Fruit fly (Drosophila melanogaster): Measurements from ENCODE around the gene CG10602.
A peak's percentile ranks its signal among the peaks of the same experiment; 100 is the strongest.

The CG10602 gene

DNA sequence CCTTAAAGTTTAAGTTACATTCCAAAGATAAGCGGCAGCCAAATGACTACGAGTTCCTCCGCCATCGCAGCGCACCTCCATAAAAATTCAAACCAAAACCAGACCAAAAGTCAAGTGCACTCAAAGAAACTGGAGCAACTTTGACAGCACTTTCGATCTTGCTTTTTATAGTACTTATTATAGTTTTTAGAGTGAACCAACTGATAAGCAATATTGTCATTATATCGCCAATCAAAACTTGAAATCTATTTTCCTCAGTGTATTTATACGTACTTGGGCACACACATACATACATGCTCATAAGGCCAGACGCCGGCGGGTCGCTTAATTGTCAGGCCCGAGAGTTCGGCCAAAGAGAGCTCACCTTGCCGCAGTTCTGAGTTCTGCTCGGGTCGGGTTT, 31.0 kb upstream of the CG10602 start (continued):
- peak; percentile 63 for TF ChIP-seq spab (GFP tag; optimal IDR thresholded peaks at IDR 0.05)
- TF ChIP-seq Sox15 (GFP tag; optimal IDR thresholded peaks at IDR 0.05): peak; percentile 61
- TF ChIP-seq Eip93F (GFP tag; optimal IDR thresholded peaks at IDR 0.05): no peak
- TF ChIP-seq CG1621 (tag; optimal IDR thresholded peaks at IDR 0.05): peak; percentile 68
- peak; percentile 52 to 74 for TF ChIP-seq ss (GFP tag; optimal IDR thresholded peaks at IDR 0.05)
- peak; percentile 72 for TF ChIP-seq CG8632 (GFP tag; optimal IDR thresholded peaks at IDR 0.05)
- peak; percentile 69 for TF ChIP-seq Ets21C (GFP tag; optimal IDR thresholded peaks at IDR 0.05)
- TF ChIP-seq svp (GFP tag): peak; percentile 90
- TF ChIP-seq Hr38 (GFP tag; optimal IDR thresholded peaks at IDR 0.05): no peak
- peak; percentile 32 for TF ChIP-seq Blimp-1 (GFP tag; optimal IDR thresholded peaks at IDR 0.05)
- peak; percentile 50 for TF ChIP-seq CG7368 (GFP tag; optimal IDR thresholded peaks at IDR 0.05)
- TF ChIP-seq Ets96B (tag; optimal IDR thresholded peaks at IDR 0.05): peak; percentile 79
- 0 out of 3 replicates have a peak, but pooled peaks have one; percentile 17 for TF ChIP-seq CG8119 (GFP tag; IDR thresholded peaks at IDR 0.05)
- no peak for TF ChIP-seq dac (GFP tag; optimal IDR thresholded peaks at IDR 0.05)
- TF ChIP-seq CG6163 (GFP tag; IDR thresholded peaks at IDR 0.05): peak; percentile 83
- TF ChIP-seq CG34406 (GFP tag; optimal IDR thresholded peaks at IDR 0.05): peak; percentile 77
- peak; percentile 62 for TF ChIP-seq vri (GFP tag; optimal IDR thresholded peaks at IDR 0.05)
- peak; percentile 81 for TF ChIP-seq CG3919 (GFP tag; optimal IDR thresholded peaks at IDR 0.05)
- peak; percentile 4 for TF ChIP-seq fkh (GFP tag; optimal IDR thresholded peaks at IDR 0.05)
- TF ChIP-seq Lpt (GFP tag; optimal IDR thresholded peaks at IDR 0.05): no peak
- TF ChIP-seq Eip78C (GFP tag): peak; percentile 92
- peak; percentile 72 for TF ChIP-seq CG10669 (GFP tag; optimal IDR thresholded peaks at IDR 0.05)
- no peak for TF ChIP-seq CG4318 (GFP tag; optimal IDR thresholded peaks at IDR 0.05)
- TF ChIP-seq Met (GFP tag; optimal IDR thresholded peaks at IDR 0.05): peak; percentile 81
- peak; percentile 72 for TF ChIP-seq CG10631 (GFP tag; optimal IDR thresholded peaks at IDR 0.05)
- peak; percentile 73 for TF ChIP-seq CG6808 (GFP tag; optimal IDR thresholded peaks at IDR 0.05)
- TF ChIP-seq CG8319 (GFP tag; optimal IDR thresholded peaks at IDR 0.05): peak; percentile 51
- no peak for TF ChIP-seq CG6276 (GFP tag; optimal IDR thresholded peaks at IDR 0.05)
- TF ChIP-seq CG11294 (GFP tag; IDR thresholded peaks at IDR 0.05): no peak

DNA sequence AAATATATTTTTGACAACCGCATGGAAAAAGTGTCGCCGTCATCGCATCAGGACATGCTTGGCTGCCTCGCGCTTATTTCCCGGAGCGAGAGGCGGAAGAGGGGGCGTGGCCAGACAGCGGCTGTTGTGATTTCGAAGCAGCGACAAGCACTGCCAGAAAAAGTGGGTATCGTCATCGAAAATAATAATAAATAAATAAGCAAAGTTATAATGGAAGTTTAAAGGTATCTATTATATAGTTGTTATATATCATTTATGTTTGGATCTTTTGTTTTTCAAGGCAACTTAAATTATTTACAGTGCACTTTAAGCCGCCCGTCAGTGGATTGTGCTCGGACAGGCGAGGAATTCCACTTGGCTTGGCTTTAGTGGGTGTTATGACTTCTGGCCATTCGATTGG, 30.3 kb upstream of the CG10602 start:
- TF ChIP-seq cyc (GFP tag; optimal IDR thresholded peaks at IDR 0.05) (peak; percentile 12), CG6792 (GFP tag; optimal IDR thresholded peaks at IDR 0.05) (peak; percentile 26), spab (GFP tag; optimal IDR thresholded peaks at IDR 0.05) (no peak), Sox102F (GFP tag; optimal IDR thresholded peaks at IDR 0.05) (peak; percentile 27), Ets96B (tag; optimal IDR thresholded peaks at IDR 0.05) (peak; percentile 22), ss (GFP tag; optimal IDR thresholded peaks at IDR 0.05) (peak in 1 of 2 experiments; percentile 8), CG6854 (GFP tag; optimal IDR thresholded peaks at IDR 0.05) (no peak), CG6163 (GFP tag; IDR thresholded peaks at IDR 0.05) (peak; percentile 54; the same call in 1 of the 3 replicates), CG10631 (GFP tag; optimal IDR thresholded peaks at IDR 0.05) (peak; percentile 44), net (GFP tag; optimal IDR thresholded peaks at IDR 0.05) (no peak), esn (GFP tag; optimal IDR thresholded peaks at IDR 0.05) (peak; percentile 41), Met (GFP tag; optimal IDR thresholded peaks at IDR 0.05) (peak; percentile 29), Hr39 (GFP tag; optimal IDR thresholded peaks at IDR 0.05) (peak; percentile 0), OdsH (GFP tag; optimal IDR thresholded peaks at IDR 0.05) (peak; percentile 21), lz (GFP tag; optimal IDR thresholded peaks at IDR 0.05) (peak; percentile 19), CG3919 (GFP tag; optimal IDR thresholded peaks at IDR 0.05) (peak; percentile 30), CG34406 (GFP tag; optimal IDR thresholded peaks at IDR 0.05) (peak; percentile 16), Smox (GFP tag; optimal IDR thresholded peaks at IDR 0.05) (peak; percentile 22), Sox14 (GFP tag; optimal IDR thresholded peaks at IDR 0.05) (no peak), topi (GFP tag; optimal IDR thresholded peaks at IDR 0.05) (peak; percentile 35), svp (GFP tag) (peak; percentile 57), Hr4 (GFP tag; optimal IDR thresholded peaks at IDR 0.05) (no peak), Eip78C (GFP tag) (peak; percentile 67)
